Worm (Caenorhabditis elegans): ENCODE data around the gene T05C3.6.

The T05C3.6 gene

DNA sequence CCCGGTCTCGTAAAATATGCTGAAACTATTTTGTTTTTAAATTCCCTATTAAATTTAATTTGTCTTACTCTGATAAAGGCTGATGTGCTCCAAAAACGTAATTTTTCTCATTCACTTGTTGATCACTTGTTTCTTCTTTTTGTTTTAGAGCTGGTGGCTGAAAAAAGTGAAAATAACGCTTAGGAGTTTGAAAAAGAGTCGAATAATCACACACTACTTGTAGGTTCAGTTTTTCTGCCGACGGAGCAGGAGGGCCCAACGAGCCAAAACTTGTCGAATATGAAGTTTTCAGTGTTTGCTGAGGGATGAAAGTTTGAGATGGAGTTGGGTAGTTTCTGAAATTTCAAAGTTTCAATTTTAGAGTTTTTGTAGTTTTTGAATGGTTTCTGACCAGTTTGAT, 3.1 kb upstream of the T05C3.6 start:
- TF ChIP-seq sea-1 (GFP tag; conservative IDR thresholded peaks at IDR 0.05) (no peak), aly-1 (tag; optimal IDR thresholded peaks at IDR 0.05) (no peak), hmg-4 (GFP tag; optimal IDR thresholded peaks at IDR 0.05) (no peak), ama-1 (optimal IDR thresholded peaks at IDR 0.05) (no peak), flt-1 (GFP tag; IDR thresholded peaks at IDR 0.05) (no peak), hmbx-1 (tag; optimal IDR thresholded peaks at IDR 0.05) (no peak), pes-1 (GFP tag; IDR thresholded peaks at IDR 0.05) (no peak), scrt-1 (GFP tag; IDR thresholded peaks at IDR 0.05) (no peak)

DNA sequence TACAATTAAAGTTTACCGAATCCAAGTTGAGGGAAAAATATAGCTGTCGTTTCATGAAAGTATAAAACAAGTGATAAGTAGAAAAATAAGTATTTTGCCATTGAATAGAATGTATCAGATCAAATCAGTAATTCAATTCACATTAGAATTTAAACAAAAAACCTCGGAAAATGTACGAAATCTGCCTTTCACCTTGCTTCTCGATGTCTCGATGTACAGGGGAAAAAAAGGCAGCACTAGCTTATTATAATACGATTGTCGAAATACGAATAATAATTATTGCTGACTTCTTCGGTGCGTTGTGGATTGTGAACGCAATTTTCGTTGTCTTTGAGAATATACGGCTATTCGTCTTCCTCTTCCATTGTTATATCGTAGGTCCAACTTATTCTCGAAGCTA, 1.5 kb upstream of the T05C3.6 start, which contains the start of gene grl-18:
TSS of gene grl-18 (minus strand) at position 101 of the 400 bp plus-strand sequence.
- TF ChIP-seq ceh-13 (GFP tag; optimal IDR thresholded peaks at IDR 0.05) (no peak), hnd-1 (tag; optimal IDR thresholded peaks at IDR 0.05) (no peak), scrt-1 (GFP tag; IDR thresholded peaks at IDR 0.05) (no peak), F13C5.2 (tag; optimal IDR thresholded peaks at IDR 0.05) (no peak)

DNA sequence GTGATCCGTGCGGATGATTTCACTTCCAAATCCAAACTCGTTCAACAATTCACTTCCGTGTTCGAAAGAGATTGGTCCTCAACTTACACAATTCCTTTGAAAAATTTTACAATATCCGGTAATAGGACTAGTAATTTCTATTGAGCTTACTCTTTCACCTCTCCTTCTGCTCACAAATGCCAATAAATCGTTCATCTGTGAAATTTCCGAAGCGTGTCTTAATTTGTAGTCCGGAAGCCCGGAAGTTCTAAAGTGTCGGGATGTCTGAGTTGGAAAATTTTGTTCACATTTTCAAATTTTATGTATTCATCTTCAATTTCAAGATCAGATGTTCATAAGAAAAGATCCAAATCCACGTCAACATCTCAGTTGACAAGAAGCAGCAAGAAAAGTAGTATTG, 3.2 kb downstream of the T05C3.6 start, which contains the start of gene T05C3.2:
TSS of gene T05C3.2 (plus strand) at position 301 of the 400 bp plus-strand sequence.
- no peak for TF ChIP-seq sea-1 (GFP tag; conservative IDR thresholded peaks at IDR 0.05)
- no peak for TF ChIP-seq B0310.2 (tag; optimal IDR thresholded peaks at IDR 0.05)
- no peak for TF ChIP-seq ama-1 (optimal IDR thresholded peaks at IDR 0.05)
- no peak for TF ChIP-seq ceh-36 (tag; optimal IDR thresholded peaks at IDR 0.05)
- no peak for TF ChIP-seq pes-1 (GFP tag; IDR thresholded peaks at IDR 0.05)
- TF ChIP-seq tbx-11 (GFP tag; IDR thresholded peaks at IDR 0.05), result no peak
- no peak for TF ChIP-seq hmbx-1 (tag; optimal IDR thresholded peaks at IDR 0.05)
- TF ChIP-seq F13C5.2 (tag; optimal IDR thresholded peaks at IDR 0.05), result no peak
- no peak for TF ChIP-seq scrt-1 (GFP tag; IDR thresholded peaks at IDR 0.05)
- no peak for TF ChIP-seq ets-7 (tag; optimal IDR thresholded peaks at IDR 0.05)

DNA sequence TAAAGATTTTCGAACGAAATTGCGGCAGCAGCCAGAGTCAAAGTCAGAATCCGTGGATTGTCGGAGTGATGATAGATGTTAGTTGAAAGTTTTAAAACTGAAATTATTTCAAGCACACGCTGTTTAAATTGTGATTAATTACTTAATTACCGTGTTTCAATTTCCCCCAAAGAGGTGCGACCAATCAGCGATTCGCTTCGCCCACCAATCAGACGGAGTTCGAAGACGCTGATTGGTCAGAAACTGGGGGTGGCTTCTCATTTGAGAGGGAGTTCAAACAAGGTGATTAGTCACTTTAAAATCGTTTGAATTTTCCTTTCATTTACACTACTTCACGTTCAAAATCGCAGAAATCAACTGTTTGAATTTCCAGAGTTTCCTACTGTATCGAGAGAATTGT, 9.2 kb downstream of the T05C3.6 start:
- TF ChIP-seq B0310.2 (tag; optimal IDR thresholded peaks at IDR 0.05), result no peak

DNA sequence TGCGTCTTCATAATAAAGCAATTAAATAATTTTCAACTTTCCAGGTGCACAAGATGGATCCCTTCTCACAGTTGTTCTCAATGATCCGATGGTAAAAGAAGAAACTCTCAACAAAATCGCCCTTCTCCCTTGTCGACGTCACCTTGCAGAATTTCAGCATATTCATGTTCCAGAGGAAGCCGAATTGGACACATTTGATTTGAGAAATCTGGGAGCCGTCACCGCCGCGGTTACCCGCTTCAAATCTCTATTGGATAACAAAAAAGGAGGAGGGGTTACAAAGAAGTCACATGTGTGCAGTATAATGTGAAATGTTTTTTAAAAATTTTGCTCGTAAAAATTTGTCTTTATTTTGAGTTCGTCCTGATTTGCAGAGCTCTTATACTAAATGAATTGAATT, 12.5 kb downstream of the T05C3.6 start:
- TF ChIP-seq hmbx-1 (tag; optimal IDR thresholded peaks at IDR 0.05), result no peak
- no peak for TF ChIP-seq ets-7 (tag; optimal IDR thresholded peaks at IDR 0.05)
- no peak for TF ChIP-seq scrt-1 (GFP tag; IDR thresholded peaks at IDR 0.05)
- no peak for TF ChIP-seq ceh-36 (tag; optimal IDR thresholded peaks at IDR 0.05)
- no peak for TF ChIP-seq ama-1 (optimal IDR thresholded peaks at IDR 0.05)
- TF ChIP-seq B0310.2 (tag; optimal IDR thresholded peaks at IDR 0.05), result no peak
- TF ChIP-seq F13C5.2 (tag; optimal IDR thresholded peaks at IDR 0.05), result no peak
- TF ChIP-seq hnd-1 (tag; optimal IDR thresholded peaks at IDR 0.05), result no peak
- TF ChIP-seq pes-1 (GFP tag; IDR thresholded peaks at IDR 0.05), result no peak
- no peak for TF ChIP-seq ceh-13 (GFP tag; optimal IDR thresholded peaks at IDR 0.05)
- no peak for TF ChIP-seq flt-1 (GFP tag; IDR thresholded peaks at IDR 0.05)
- TF ChIP-seq sea-1 (GFP tag; conservative IDR thresholded peaks at IDR 0.05), result no peak

DNA sequence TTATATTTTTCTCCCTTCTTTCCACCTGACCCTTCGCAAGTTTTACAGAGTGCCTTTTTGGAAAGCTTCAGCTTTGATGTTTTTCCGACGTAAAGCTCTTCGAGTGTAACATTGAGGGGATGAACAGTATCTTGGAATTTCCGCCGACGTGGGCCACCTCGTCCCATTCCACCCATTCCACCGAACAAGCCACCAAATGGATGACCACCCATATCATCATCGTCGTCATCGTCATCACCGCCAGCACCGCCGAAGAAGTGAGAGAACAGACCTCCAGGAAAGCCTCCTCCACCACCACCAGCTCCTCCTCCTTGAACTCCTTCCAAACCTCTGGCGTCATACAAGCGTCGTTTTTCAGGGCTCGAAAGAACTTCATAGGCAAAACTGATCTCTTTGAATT, 14.1 kb downstream of the T05C3.6 start:
- no peak for TF ChIP-seq B0310.2 (tag; optimal IDR thresholded peaks at IDR 0.05)
- no peak for TF ChIP-seq tra-4 (tag; optimal IDR thresholded peaks at IDR 0.05)
- TF ChIP-seq ama-1 (optimal IDR thresholded peaks at IDR 0.05), result no peak
- TF ChIP-seq sea-1 (GFP tag; conservative IDR thresholded peaks at IDR 0.05), result no peak
- TF ChIP-seq hmbx-1 (tag; optimal IDR thresholded peaks at IDR 0.05), result no peak
- TF ChIP-seq ceh-13 (GFP tag; optimal IDR thresholded peaks at IDR 0.05), result no peak
- TF ChIP-seq hmg-4 (GFP tag; optimal IDR thresholded peaks at IDR 0.05), result no peak
- TF ChIP-seq scrt-1 (GFP tag; IDR thresholded peaks at IDR 0.05), result no peak
- no peak for TF ChIP-seq hnd-1 (tag; optimal IDR thresholded peaks at IDR 0.05)
- TF ChIP-seq flt-1 (GFP tag; IDR thresholded peaks at IDR 0.05), result no peak
- TF ChIP-seq aly-1 (tag; optimal IDR thresholded peaks at IDR 0.05), result no peak
- no peak for TF ChIP-seq F13C5.2 (tag; optimal IDR thresholded peaks at IDR 0.05)
- TF ChIP-seq tbx-37 (GFP tag; conservative IDR thresholded peaks at IDR 0.05), result no peak
- TF ChIP-seq ets-7 (tag; optimal IDR thresholded peaks at IDR 0.05), result no peak
- TF ChIP-seq tbx-11 (GFP tag; IDR thresholded peaks at IDR 0.05), result no peak
- TF ChIP-seq pes-1 (GFP tag; IDR thresholded peaks at IDR 0.05), result no peak
- no peak for TF ChIP-seq ceh-36 (tag; optimal IDR thresholded peaks at IDR 0.05)

DNA sequence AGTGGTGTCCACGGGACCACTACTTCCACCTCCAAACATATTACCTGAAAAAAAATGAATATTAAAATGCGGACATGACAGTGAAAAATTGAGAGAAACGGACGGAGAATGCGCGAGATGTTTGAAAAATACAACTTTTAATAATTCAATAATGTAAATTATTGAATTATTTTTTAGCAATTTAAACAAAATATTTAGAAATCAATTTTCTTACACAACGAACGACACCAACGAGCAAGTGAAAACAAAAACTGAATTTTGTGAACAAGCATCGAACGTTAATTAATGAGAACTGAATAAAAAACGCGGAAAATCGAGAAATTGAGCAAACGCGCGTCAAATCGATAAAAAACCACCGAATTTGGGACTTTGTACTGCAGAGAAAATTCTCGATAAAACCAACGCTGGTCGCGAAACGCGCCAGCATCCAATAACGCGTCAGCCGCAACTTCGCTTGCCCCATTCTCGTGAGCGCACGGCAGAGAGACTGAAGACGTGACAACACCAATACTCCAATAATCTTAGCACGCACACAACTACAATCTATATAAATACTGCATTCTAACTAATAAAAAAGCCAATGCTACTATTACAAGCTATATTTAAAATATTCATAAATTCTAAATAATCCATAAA, 14.7 kb downstream of the T05C3.6 start, which contains the start of the genes dnj-19 and nhr-47:
TSS of gene dnj-19 (minus strand) at position 51 of the 636 bp plus-strand sequence.
TSS of gene nhr-47 (plus strand) at position 447 of the 636 bp plus-strand sequence.
- no peak for TF ChIP-seq B0310.2 (tag; optimal IDR thresholded peaks at IDR 0.05)
- peak; percentile 67 for TF ChIP-seq pes-1 (GFP tag; IDR thresholded peaks at IDR 0.05)
- no peak for TF ChIP-seq aly-1 (tag; optimal IDR thresholded peaks at IDR 0.05)
- TF ChIP-seq tra-4 (tag; optimal IDR thresholded peaks at IDR 0.05), result peak; percentile 9
- TF ChIP-seq sea-1 (GFP tag; conservative IDR thresholded peaks at IDR 0.05), result 0 out of 2 replicates have a peak, but pooled peaks have one; percentile 9
- no peak for TF ChIP-seq ceh-13 (GFP tag; optimal IDR thresholded peaks at IDR 0.05)
- TF ChIP-seq hnd-1 (tag; optimal IDR thresholded peaks at IDR 0.05), result no peak
- peak; percentile 49; the same call in 1 of the 2 replicates for TF ChIP-seq flt-1 (GFP tag; IDR thresholded peaks at IDR 0.05)
- peak; percentile 78 for TF ChIP-seq F13C5.2 (tag; optimal IDR thresholded peaks at IDR 0.05)
- TF ChIP-seq tbx-11 (GFP tag; IDR thresholded peaks at IDR 0.05), result peak; percentile 47; the same call in 1 of the 2 replicates
- TF ChIP-seq ceh-36 (tag; optimal IDR thresholded peaks at IDR 0.05), result peak; percentile 15
- no peak for TF ChIP-seq ets-7 (tag; optimal IDR thresholded peaks at IDR 0.05)
- TF ChIP-seq hmg-4 (GFP tag; optimal IDR thresholded peaks at IDR 0.05), result peak; percentile 67
- TF ChIP-seq scrt-1 (GFP tag; IDR thresholded peaks at IDR 0.05), result 0 out of 2 replicates have a peak, but pooled peaks have one; percentile 34
- no peak for TF ChIP-seq ama-1 (optimal IDR thresholded peaks at IDR 0.05)
- TF ChIP-seq hmbx-1 (tag; optimal IDR thresholded peaks at IDR 0.05), result no peak
- peak; percentile 66; the same call in 1 of the 2 replicates for TF ChIP-seq tbx-37 (GFP tag; conservative IDR thresholded peaks at IDR 0.05)

DNA sequence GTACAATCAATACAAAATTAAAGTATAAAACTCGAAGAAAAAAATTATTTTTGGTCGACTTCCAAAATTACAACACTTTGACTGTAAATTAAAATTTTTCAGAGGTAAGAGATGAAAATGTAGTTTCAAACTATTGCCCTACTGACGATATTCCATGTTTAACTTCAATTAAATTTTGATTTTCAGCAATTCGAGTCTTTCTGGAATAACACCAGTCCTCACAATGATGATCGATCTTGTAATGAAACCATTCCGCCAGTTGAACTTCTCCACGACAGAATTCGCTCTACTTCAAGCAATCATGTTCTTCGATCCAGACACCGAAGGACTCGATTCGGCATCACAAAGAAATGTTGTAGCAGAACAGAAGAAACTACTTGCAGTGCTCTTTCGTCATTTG, 18.9 kb downstream of the T05C3.6 start:
- TF ChIP-seq scrt-1 (GFP tag; IDR thresholded peaks at IDR 0.05) (no peak), ama-1 (optimal IDR thresholded peaks at IDR 0.05) (no peak), ceh-13 (GFP tag; optimal IDR thresholded peaks at IDR 0.05) (no peak), hmbx-1 (tag; optimal IDR thresholded peaks at IDR 0.05) (no peak), ceh-36 (tag; optimal IDR thresholded peaks at IDR 0.05) (no peak), tbx-11 (GFP tag; IDR thresholded peaks at IDR 0.05) (no peak), tbx-37 (GFP tag; conservative IDR thresholded peaks at IDR 0.05) (no peak), sea-1 (GFP tag; conservative IDR thresholded peaks at IDR 0.05) (no peak), pes-1 (GFP tag; IDR thresholded peaks at IDR 0.05) (no peak), aly-1 (tag; optimal IDR thresholded peaks at IDR 0.05) (no peak), tra-4 (tag; optimal IDR thresholded peaks at IDR 0.05) (no peak), flt-1 (GFP tag; IDR thresholded peaks at IDR 0.05) (no peak), hmg-4 (GFP tag; optimal IDR thresholded peaks at IDR 0.05) (no peak), F13C5.2 (tag; optimal IDR thresholded peaks at IDR 0.05) (no peak), hnd-1 (tag; optimal IDR thresholded peaks at IDR 0.05) (no peak)
